Worm (Caenorhabditis elegans): ENCODE data around the gene T12A2.21.

ce11 chrIII:6215476-6215875 lies 21.1 kb downstream of the T12A2.21 start, which contains the start of gene C23G10.11:
- TF ChIP-seq blmp-1 (tag; optimal IDR thresholded peaks at IDR 0.05) (no peak), pha-4 (tag; optimal IDR thresholded peaks at IDR 0.05) (no peak), unc-62 (GFP tag; optimal IDR thresholded peaks at IDR 0.05) (no peak), nhr-28 (tag; optimal IDR thresholded peaks at IDR 0.05) (no peak), lin-13 (tag; optimal IDR thresholded peaks at IDR 0.05) (no peak), M03D4.4 (tag; optimal IDR thresholded peaks at IDR 0.05) (no peak), tbx-8 (GFP tag; optimal IDR thresholded peaks at IDR 0.05) (no peak), mls-2 (tag; optimal IDR thresholded peaks at IDR 0.05) (no peak), nhr-237 (tag; optimal IDR thresholded peaks at IDR 0.05) (no peak), ztf-11 (tag; optimal IDR thresholded peaks at IDR 0.05) (no peak), snpc-4 (tag; optimal IDR thresholded peaks at IDR 0.05) (no peak), ham-2 (GFP tag; optimal IDR thresholded peaks at IDR 0.05) (no peak), lsy-2 (tag; optimal IDR thresholded peaks at IDR 0.05) (no peak), mep-1 (tag; optimal IDR thresholded peaks at IDR 0.05) (no peak)
